Worm (Caenorhabditis elegans) whole organism, midembryonic: Measurements from ENCODE around the gene glct-6.

Source experiments
- flt-1 ChIP-seq: fragments of 200-800 bp; sonication (Bioruptor generic); IDR thresholded peaks from 2 replicates; pipeline ENCODE4 v1.3.6; 2022; ENCODE audit warnings: missing genetic modification characterization, missing compliant biosample characterization
- klf-2 ChIP-seq: fragments of 200-800 bp; sonication (Bioruptor generic); conservative IDR thresholded peaks from 2 replicates; pipeline ENCODE4 v1.3.6; 2022; ENCODE audit warnings: missing genetic modification reagents, missing genetic modification characterization, missing compliant biosample characterization
- ref-1 ChIP-seq: fragments of 200-800 bp; sonication (Bioruptor generic); conservative IDR thresholded peaks from 2 replicates; pipeline ENCODE4 v1.3.6; 2022; ENCODE audit warnings: missing genetic modification reagents, missing genetic modification characterization, missing compliant biosample characterization
- ztf-29 ChIP-seq: fragments of 200-800 bp; sonication (Bioruptor generic); IDR thresholded peaks from 2 replicates; pipeline ENCODE4 v1.3.6; 2022; ENCODE audit warnings: missing genetic modification reagents, missing genetic modification characterization, missing compliant biosample characterization

ce11 chrIV:3743748-3744147 lies 40.3 kb upstream of the glct-6 start, which contains the start of gene siah-1:
- TF ChIP-seq klf-2 = no peak
- TF ChIP-seq flt-1 = no peak
- TF ChIP-seq ztf-29 (GFP tag; lab: Robert Waterston, UW) = no peak
- no peak for TF ChIP-seq ref-1 (GFP tag; lab: Robert Waterston, UW)
